Fruit fly (Drosophila melanogaster): ENCODE measurements around the gene MED17.
A peak's percentile ranks its signal among the peaks of the same experiment; 100 is the strongest.

The MED17 gene

dm6 chr3R:18188702-18189125 is at the start of gene MED17, which contains the start of gene CG12321 (continued):
- peak; percentile 46 for TF ChIP-seq gsb (GFP tag; IDR thresholded peaks at IDR 0.05)
- TF ChIP-seq CG17359 (tag; optimal IDR thresholded peaks at IDR 0.05): peak; percentile 84
- peak; percentile 70 for TF ChIP-seq CG17612 (GFP tag; IDR thresholded peaks at IDR 0.05)
- peak; percentile 41 for TF ChIP-seq CG10565 (GFP tag; optimal IDR thresholded peaks at IDR 0.05)
- TF ChIP-seq nau (GFP tag; optimal IDR thresholded peaks at IDR 0.05): no peak
- peak; percentile 48 for TF ChIP-seq Jarid2 (GFP tag; optimal IDR thresholded peaks at IDR 0.05)
- TF ChIP-seq slou (GFP tag; optimal IDR thresholded peaks at IDR 0.05): peak; percentile 82
- no peak for TF ChIP-seq CG9876 (GFP tag; optimal IDR thresholded peaks at IDR 0.05)
- TF ChIP-seq h (optimal IDR thresholded peaks at IDR 0.05): no peak
- peak; percentile 91 for TF ChIP-seq klu (GFP tag; IDR thresholded peaks at IDR 0.05)
- peak; percentile 79 for TF ChIP-seq psq (GFP tag; optimal IDR thresholded peaks at IDR 0.05)
- TF ChIP-seq Fer3 (tag; optimal IDR thresholded peaks at IDR 0.05): peak; percentile 85
- TF ChIP-seq wek (GFP tag; optimal IDR thresholded peaks at IDR 0.05): no peak
- TF ChIP-seq chm (GFP tag; IDR thresholded peaks at IDR 0.05): peak; percentile 79
- TF ChIP-seq CG8359 (GFP tag; optimal IDR thresholded peaks at IDR 0.05; ENCODE audit: borderline replicate concordance): peak; percentile 46
- peak; percentile 12 for TF ChIP-seq dm (GFP tag; optimal IDR thresholded peaks at IDR 0.05)
- TF ChIP-seq NFAT (GFP tag; IDR thresholded peaks at IDR 0.05): peak; percentile 94
- TF ChIP-seq tna (GFP tag; IDR thresholded peaks at IDR 0.05; ENCODE audit: partially characterized antibody): no peak
- peak; percentile 92 for TF ChIP-seq Xrp1 (GFP tag; IDR thresholded peaks at IDR 0.05)
- TF ChIP-seq Bteb2 (GFP tag; optimal IDR thresholded peaks at IDR 0.05): peak; percentile 66
- TF ChIP-seq HmgZ (tag; optimal IDR thresholded peaks at IDR 0.05): peak; percentile 71
- peak; percentile 19 for TF ChIP-seq Antp (GFP tag; optimal IDR thresholded peaks at IDR 0.05)
- no peak for TF ChIP-seq CG13894 (tag; optimal IDR thresholded peaks at IDR 0.05)
- no peak for TF ChIP-seq HLHmδ (GFP tag; optimal IDR thresholded peaks at IDR 0.05)
- peak; percentile 72; the same call in 2 of the 3 replicates for TF ChIP-seq H15 (GFP tag; IDR thresholded peaks at IDR 0.05)
- TF ChIP-seq HmgD (GFP tag; optimal IDR thresholded peaks at IDR 0.05): no peak
- peak; percentile 85 for TF ChIP-seq wor (GFP tag; IDR thresholded peaks at IDR 0.05)
- no peak for TF ChIP-seq en (GFP tag; optimal IDR thresholded peaks at IDR 0.05)
- TF ChIP-seq eve (GFP tag; optimal IDR thresholded peaks at IDR 0.05): no peak
- peak; percentile 70 for TF ChIP-seq CG3407 (GFP tag; optimal IDR thresholded peaks at IDR 0.05)
- peak; percentile 88 for TF ChIP-seq CG32772 (GFP tag; IDR thresholded peaks at IDR 0.05)
- peak; percentile 27; the same call in 1 of the 2 replicates for TF ChIP-seq Ravus (GFP tag; IDR thresholded peaks at IDR 0.05)
- peak; percentile 95 for TF ChIP-seq CG3847 (GFP tag; IDR thresholded peaks at IDR 0.05)
- TF ChIP-seq CG2678 (tag; optimal IDR thresholded peaks at IDR 0.05): peak; percentile 90
- TF ChIP-seq CTCF (GFP tag; optimal IDR thresholded peaks at IDR 0.05): peak; percentile 48
- TF ChIP-seq Sry-δ (GFP tag; optimal IDR thresholded peaks at IDR 0.05): peak; percentile 34
- TF ChIP-seq grau (tag; optimal IDR thresholded peaks at IDR 0.05): peak; percentile 88
- TF ChIP-seq CG8290 (GFP tag; optimal IDR thresholded peaks at IDR 0.05): peak; percentile 96
- peak; percentile 73 to 85 for TF ChIP-seq CG8290 (tag; optimal IDR thresholded peaks at IDR 0.05)
- TF ChIP-seq CG1647 (GFP tag; optimal IDR thresholded peaks at IDR 0.05): peak; percentile 62
- TF ChIP-seq Hr78 (GFP tag; optimal IDR thresholded peaks at IDR 0.05): no peak
- no peak for TF ChIP-seq luna (GFP tag; optimal IDR thresholded peaks at IDR 0.05)
- TF ChIP-seq z (GFP tag; IDR thresholded peaks at IDR 0.05): no peak
- TF ChIP-seq CG11695 (GFP tag; IDR thresholded peaks at IDR 0.05): peak; percentile 70
- peak; percentile 85 for TF ChIP-seq ase (GFP tag; IDR thresholded peaks at IDR 0.05)
- peak; percentile 57 for TF ChIP-seq Mad (GFP tag; optimal IDR thresholded peaks at IDR 0.05)
- TF ChIP-seq CG10431 (GFP tag; optimal IDR thresholded peaks at IDR 0.05): peak; percentile 51
- peak; percentile 42 for TF ChIP-seq jumu (GFP tag; optimal IDR thresholded peaks at IDR 0.05)
- peak; percentile 85 for TF ChIP-seq CG10979 (tag; optimal IDR thresholded peaks at IDR 0.05)
- TF ChIP-seq Atf3 (GFP tag; optimal IDR thresholded peaks at IDR 0.05): peak; percentile 22
- TF ChIP-seq CG3281 (GFP tag; optimal IDR thresholded peaks at IDR 0.05): peak; percentile 90
- TF ChIP-seq CG16813 (GFP tag; IDR thresholded peaks at IDR 0.05; ENCODE audit: partially characterized antibody): peak; percentile 42; the same call in 1 of the 3 replicates
- peak; percentile 86 for TF ChIP-seq MBD-R2 (GFP tag; IDR thresholded peaks at IDR 0.05)
